Worm (Caenorhabditis elegans): ENCODE measurements around the gene F42H10.6.
A peak's percentile ranks its signal among the peaks of the same experiment; 100 is the strongest.

The F42H10.6 gene

ce11 chrIII:8524773-8525172 is 44.5 kb upstream of the F42H10.6 start, which contains the start of gene idpp-15:
Gene idpp-15, plus strand, starts transcription at chrIII:8525073.
- no peak for TF ChIP-seq ceh-62 (tag; optimal IDR thresholded peaks at IDR 0.05)
- no peak for TF ChIP-seq nhr-237 (tag; optimal IDR thresholded peaks at IDR 0.05)
- no peak for TF ChIP-seq unc-130 (GFP tag; optimal IDR thresholded peaks at IDR 0.05)
- no peak for TF ChIP-seq lim-7 (GFP tag; IDR thresholded peaks at IDR 0.05)
- no peak for TF ChIP-seq duxl-1 (tag; optimal IDR thresholded peaks at IDR 0.05; ENCODE audit: poor library complexity)
- no peak for TF ChIP-seq daf-19 (GFP tag; conservative IDR thresholded peaks at IDR 0.05)
- no peak for TF ChIP-seq dmd-9 (GFP tag; IDR thresholded peaks at IDR 0.05)
- TF ChIP-seq madf-9 (GFP tag; conservative IDR thresholded peaks at IDR 0.05), result no peak
- no peak for TF ChIP-seq daf-16 (GFP tag; optimal IDR thresholded peaks at IDR 0.05)
- TF ChIP-seq daf-16 (tag; optimal IDR thresholded peaks at IDR 0.05), result no peak
- no peak for TF ChIP-seq ctbp-1 (GFP tag; IDR thresholded peaks at IDR 0.05)
- no peak for TF ChIP-seq mdt-29 (GFP tag; IDR thresholded peaks at IDR 0.05)
- no peak for TF ChIP-seq ceh-28 (tag; optimal IDR thresholded peaks at IDR 0.05)
- TF ChIP-seq ZK337.2 (GFP tag; IDR thresholded peaks at IDR 0.05), result no peak
- no peak for TF ChIP-seq zip-2 (tag; optimal IDR thresholded peaks at IDR 0.05)

ce11 chrIII:8521654-8522392 is 41.6 kb upstream of the F42H10.6 start:
- TF ChIP-seq pha-4 (GFP tag; IDR thresholded peaks at IDR 0.05), result no peak
- peak; percentile 55 for TF ChIP-seq pha-4 (tag; optimal IDR thresholded peaks at IDR 0.05)
- TF ChIP-seq unc-62 (GFP tag; optimal IDR thresholded peaks at IDR 0.05 in 1 of 2), result peak in 1 of 2 experiments; percentile 93
- no peak for TF ChIP-seq unc-62 (tag; optimal IDR thresholded peaks at IDR 0.05)
- TF ChIP-seq nhr-10 (tag; optimal IDR thresholded peaks at IDR 0.05), result no peak
- no peak for TF ChIP-seq F10B5.3 (tag; optimal IDR thresholded peaks at IDR 0.05)
- peak; percentile 54 for TF ChIP-seq aha-1 (tag)

- no peak for TF ChIP-seq mxl-2 (GFP tag; conservative IDR thresholded peaks at IDR 0.05)
- no peak for TF ChIP-seq F49E8.2 (tag; optimal IDR thresholded peaks at IDR 0.05; ENCODE audit: borderline replicate concordance)
- TF ChIP-seq unc-39 (tag; optimal IDR thresholded peaks at IDR 0.05), result no peak
- no peak for TF ChIP-seq fos-1 (tag; optimal IDR thresholded peaks at IDR 0.05)
- no peak for TF ChIP-seq snpc-4 (tag; optimal IDR thresholded peaks at IDR 0.05)
- TF ChIP-seq mep-1 (tag; optimal IDR thresholded peaks at IDR 0.05), result no peak
- no peak for TF ChIP-seq mes-2 (tag; optimal IDR thresholded peaks at IDR 0.05; ENCODE audit: poor library complexity, severe bottlenecking)
- no peak for TF ChIP-seq ceh-62 (tag; optimal IDR thresholded peaks at IDR 0.05)
- no peak for TF ChIP-seq zag-1 (tag; optimal IDR thresholded peaks at IDR 0.05)
Measured at ce11 chrIII:8520589-8520988, 40.3 kb upstream of the F42H10.6 start.

ce11 chrIII:8519886-8520285 is 39.6 kb upstream of the F42H10.6 start, which contains the start of gene ZC21.8:
Gene ZC21.8, minus strand, starts transcription at chrIII:8519986.
- TF ChIP-seq mes-2 (tag; optimal IDR thresholded peaks at IDR 0.05; ENCODE audit: poor library complexity, severe bottlenecking), result no peak

DNA sequence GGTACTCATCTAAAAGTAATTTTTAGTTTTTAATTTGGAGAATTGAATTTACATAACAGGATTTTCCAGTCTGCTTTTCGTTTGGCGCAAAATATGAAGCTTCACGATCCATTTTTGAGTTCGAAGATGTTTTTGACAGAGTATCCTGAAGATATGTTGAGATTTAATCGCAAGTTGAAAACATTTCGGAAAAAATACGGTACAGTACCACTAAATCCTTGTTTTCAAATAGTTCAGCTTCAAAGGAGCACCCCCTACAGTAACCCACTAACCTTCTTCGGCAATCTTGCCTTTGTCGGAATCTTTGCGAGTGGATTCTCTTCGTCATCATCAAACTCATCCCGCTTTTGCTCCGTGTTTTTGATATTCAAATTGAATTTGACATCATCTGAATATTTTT is 38.7 kb upstream of the F42H10.6 start:
- TF ChIP-seq hlh-30 (tag; optimal IDR thresholded peaks at IDR 0.05; ENCODE audit: insufficient read depth) (no peak), zag-1 (tag; optimal IDR thresholded peaks at IDR 0.05) (no peak), hmg-1.1 (GFP tag; IDR thresholded peaks at IDR 0.05) (0 out of 2 replicates have a peak, but pooled peaks have one; percentile 12), ama-1 (optimal IDR thresholded peaks at IDR 0.05) (peak; percentile 58), T26A8.4 (GFP tag; IDR thresholded peaks at IDR 0.05) (peak; percentile 34; the same call in 1 of the 2 replicates), ces-1 (GFP tag; optimal IDR thresholded peaks at IDR 0.05) (no peak), jun-1 (tag; optimal IDR thresholded peaks at IDR 0.05) (peak; percentile 66), zip-11 (GFP tag; IDR thresholded peaks at IDR 0.05) (no peak), egl-43 (GFP tag; IDR thresholded peaks at IDR 0.05) (0 out of 2 replicates have a peak, but pooled peaks have one; percentile 11), aha-1 (tag) (peak; percentile 38), mdt-29 (GFP tag; IDR thresholded peaks at IDR 0.05) (no peak)
